Worm (Caenorhabditis elegans) whole organism, L4/young adult: ENCODE data around the gene Y50D4C.12.

Experiments used
- W03F9.2 ChIP-seq: fragments of 150-350 bp; optimal IDR thresholded peaks from 2 replicates; lab custom pipeline; 2014; ENCODE audit warnings: missing biosample characterization, missing genetic modification characterization
- dao-5 ChIP-seq: sonication (generic microtip); optimal IDR thresholded peaks from 2 replicates; lab custom pipeline; 2016; ENCODE audit warnings: missing genotype, missing genetic modification characterization, moderate library complexity, missing compliant biosample characterization
- him-1 ChIP-seq: sonication (generic microtip); optimal IDR thresholded peaks from 2 replicates; lab custom pipeline; 2016; ENCODE audit warnings: missing genotype, missing genetic modification reagents, missing genetic modification characterization, missing compliant biosample characterization

Y50D4C.12 gene

ce11 chrV:1027044-1027443, 44.7 kb downstream of the Y50D4C.12 start, which contains the start of gene R09A1.3:
Gene R09A1.3 (minus strand): TSS chrV:1027074.
- no peak for TF ChIP-seq him-1
- TF ChIP-seq W03F9.2 (tag; lab: Kevin White, UChicago): no peak
- TF ChIP-seq dao-5 (tag; lab: Kevin White, UChicago): no peak
